Worm (Caenorhabditis elegans): ENCODE results near the gene Y62E10A.6.

Gene Y62E10A.6

DNA sequence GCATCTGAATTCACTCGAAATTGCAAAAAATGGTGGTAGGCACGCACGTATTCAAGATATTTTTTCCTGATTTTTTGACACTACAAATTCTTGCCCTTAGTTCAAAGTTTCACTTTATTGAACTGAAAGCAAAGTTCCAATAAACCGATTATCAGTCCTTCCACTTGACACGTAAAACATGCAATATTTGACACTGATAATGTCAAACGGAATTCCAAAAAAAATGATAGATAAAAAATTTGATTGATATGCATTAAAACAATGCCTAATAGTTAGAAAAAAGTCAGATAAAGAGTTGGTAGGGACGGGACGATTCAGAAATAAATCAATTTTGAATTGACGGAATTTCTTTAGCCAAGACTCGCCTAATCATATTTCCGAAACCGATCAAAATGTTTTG lies 44.7 kb upstream of the Y62E10A.6 start:
- TF ChIP-seq Y55F3AM.14 (GFP tag; optimal IDR thresholded peaks at IDR 0.05) (no peak), R02D3.7 (tag; optimal IDR thresholded peaks at IDR 0.05) (no peak), dmd-4 (tag; optimal IDR thresholded peaks at IDR 0.05) (no peak), sma-9 (GFP tag; optimal IDR thresholded peaks at IDR 0.05) (peak; percentile 74), sma-9 (tag; optimal IDR thresholded peaks at IDR 0.05) (no peak), ceh-16 (tag; optimal IDR thresholded peaks at IDR 0.05) (no peak), ztf-4 (tag; optimal IDR thresholded peaks at IDR 0.05) (no peak), gmeb-1 (tag; optimal IDR thresholded peaks at IDR 0.05) (peak; percentile 17), F13H6.1 (tag; optimal IDR thresholded peaks at IDR 0.05) (no peak), alr-1 (tag; optimal IDR thresholded peaks at IDR 0.05) (no peak), fos-1 (tag; optimal IDR thresholded peaks at IDR 0.05) (peak; percentile 86), crh-2 (tag; optimal IDR thresholded peaks at IDR 0.05) (peak; percentile 80)

DNA sequence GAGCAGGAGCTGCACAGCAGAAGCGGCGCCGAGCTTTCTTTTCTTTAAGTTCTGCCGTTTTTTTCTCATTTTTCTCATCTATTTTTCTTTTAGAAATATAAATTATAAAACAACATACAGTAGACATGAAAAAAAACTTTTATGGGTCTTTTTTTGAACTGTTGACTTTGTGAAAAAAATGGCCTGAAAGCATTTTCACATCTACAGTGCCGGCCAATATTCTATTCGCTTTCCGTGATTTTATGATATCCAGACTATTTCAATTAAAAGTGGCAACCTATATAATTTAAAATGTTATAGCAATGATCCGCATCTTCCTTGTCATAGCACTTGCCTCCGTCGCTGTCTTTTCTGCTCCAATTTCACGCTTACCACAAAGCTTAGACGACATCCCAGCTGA lies 43.7 kb upstream of the Y62E10A.6 start, which contains the start of gene far-6:
TSS of gene far-6 (plus strand) at position 301 of the 400 bp plus-strand sequence.
- TF ChIP-seq C34F6.9 (tag; optimal IDR thresholded peaks at IDR 0.05): no peak
- TF ChIP-seq nhr-21 (tag; optimal IDR thresholded peaks at IDR 0.05): no peak
- no peak for TF ChIP-seq nhr-77 (tag; optimal IDR thresholded peaks at IDR 0.05)
- no peak for TF ChIP-seq elt-3 (tag; optimal IDR thresholded peaks at IDR 0.05)
- no peak for TF ChIP-seq Y55F3AM.14 (GFP tag; optimal IDR thresholded peaks at IDR 0.05)
- TF ChIP-seq sem-4 (tag; optimal IDR thresholded peaks at IDR 0.05): no peak
- no peak for TF ChIP-seq nhr-23 (tag; optimal IDR thresholded peaks at IDR 0.05)
- TF ChIP-seq ztf-1 (GFP tag; conservative IDR thresholded peaks at IDR 0.05): no peak
- TF ChIP-seq ztf-4 (tag; optimal IDR thresholded peaks at IDR 0.05): no peak
- no peak for TF ChIP-seq blmp-1 (tag; optimal IDR thresholded peaks at IDR 0.05; ENCODE audit: insufficient read depth)

DNA sequence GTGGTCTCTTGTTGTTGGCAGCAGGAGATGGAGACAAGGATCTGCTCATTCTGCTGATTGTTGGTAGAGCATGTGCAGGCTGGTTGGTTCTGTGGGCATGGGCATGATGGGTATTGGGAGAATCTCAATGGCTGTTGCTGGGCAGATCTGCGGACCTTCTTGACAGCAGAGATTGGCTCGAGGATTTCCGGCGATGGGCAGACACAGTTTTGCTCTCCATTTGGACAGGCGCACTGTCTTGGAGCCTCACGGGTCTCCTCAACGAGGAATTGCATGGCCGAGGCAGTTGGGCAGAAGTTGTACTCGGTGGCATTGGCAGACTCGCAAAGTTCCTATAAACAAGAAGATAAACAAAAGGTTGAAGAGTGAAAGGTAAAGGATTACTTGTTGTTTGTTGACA lies 41.3 kb upstream of the Y62E10A.6 start:
- TF ChIP-seq ztf-1 (GFP tag; conservative IDR thresholded peaks at IDR 0.05) (no peak), lin-13 (GFP tag; optimal IDR thresholded peaks at IDR 0.05) (no peak), elt-3 (tag; optimal IDR thresholded peaks at IDR 0.05) (no peak), snpc-4 (tag; optimal IDR thresholded peaks at IDR 0.05) (no peak), skn-1 (tag; optimal IDR thresholded peaks at IDR 0.05) (no peak), dmd-4 (tag; optimal IDR thresholded peaks at IDR 0.05) (no peak), ceh-82 (tag; optimal IDR thresholded peaks at IDR 0.05) (no peak), ztf-11 (tag; optimal IDR thresholded peaks at IDR 0.05) (no peak), lin-11 (tag; optimal IDR thresholded peaks at IDR 0.05) (no peak), egl-27 (tag; optimal IDR thresholded peaks at IDR 0.05) (no peak), mbf-1 (tag; optimal IDR thresholded peaks at IDR 0.05) (no peak), unc-55 (GFP tag; optimal IDR thresholded peaks at IDR 0.05) (no peak)

DNA sequence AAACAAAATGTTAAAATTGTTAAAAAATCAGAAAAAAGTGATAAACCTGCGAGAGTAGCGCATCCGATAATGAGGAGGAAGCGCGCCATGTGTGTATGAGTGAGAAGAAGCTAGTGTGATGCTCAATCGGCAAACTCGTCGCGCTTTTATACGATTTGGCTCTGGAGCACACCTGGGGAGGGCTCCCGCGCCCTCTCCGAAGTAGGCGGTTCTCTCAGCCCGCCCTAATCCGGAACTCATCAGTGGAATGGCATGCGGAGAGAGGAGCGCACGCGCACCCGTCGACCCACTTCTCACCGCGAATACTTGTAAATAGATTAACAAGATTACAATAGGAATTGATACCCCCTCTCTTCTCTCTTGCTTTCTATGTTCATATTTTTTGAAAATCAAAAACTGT lies 40.5 kb upstream of the Y62E10A.6 start, which contains the start of gene pqn-74:
TSS of gene pqn-74 (minus strand) at position 122 of the 400 bp plus-strand sequence.
- no peak for TF ChIP-seq sma-9 (GFP tag; optimal IDR thresholded peaks at IDR 0.05)
- TF ChIP-seq sma-9 (tag; optimal IDR thresholded peaks at IDR 0.05): no peak
- TF ChIP-seq sma-3 (GFP tag; optimal IDR thresholded peaks at IDR 0.05): no peak
- no peak for TF ChIP-seq alr-1 (tag; optimal IDR thresholded peaks at IDR 0.05)
- no peak for TF ChIP-seq nhr-237 (tag; optimal IDR thresholded peaks at IDR 0.05)
- no peak for TF ChIP-seq ztf-11 (tag; optimal IDR thresholded peaks at IDR 0.05)
- no peak for TF ChIP-seq gmeb-1 (tag; optimal IDR thresholded peaks at IDR 0.05)
- no peak for TF ChIP-seq crh-2 (tag; optimal IDR thresholded peaks at IDR 0.05)
- no peak for TF ChIP-seq ztf-1 (GFP tag; conservative IDR thresholded peaks at IDR 0.05)
- no peak for TF ChIP-seq elt-3 (tag; optimal IDR thresholded peaks at IDR 0.05)
- no peak for TF ChIP-seq nhr-6 (tag; optimal IDR thresholded peaks at IDR 0.05)
- no peak for TF ChIP-seq C34F6.9 (tag; optimal IDR thresholded peaks at IDR 0.05)
- TF ChIP-seq skn-1 (tag; optimal IDR thresholded peaks at IDR 0.05): no peak
- no peak for TF ChIP-seq ztf-4 (tag; optimal IDR thresholded peaks at IDR 0.05)
- no peak for TF ChIP-seq lin-11 (tag; optimal IDR thresholded peaks at IDR 0.05)
- TF ChIP-seq nhr-129 (tag; optimal IDR thresholded peaks at IDR 0.05): no peak
- TF ChIP-seq dmd-4 (tag; optimal IDR thresholded peaks at IDR 0.05): no peak
- no peak for TF ChIP-seq ZK546.5 (tag; optimal IDR thresholded peaks at IDR 0.05)
- no peak for TF ChIP-seq egl-27 (tag; optimal IDR thresholded peaks at IDR 0.05)

DNA sequence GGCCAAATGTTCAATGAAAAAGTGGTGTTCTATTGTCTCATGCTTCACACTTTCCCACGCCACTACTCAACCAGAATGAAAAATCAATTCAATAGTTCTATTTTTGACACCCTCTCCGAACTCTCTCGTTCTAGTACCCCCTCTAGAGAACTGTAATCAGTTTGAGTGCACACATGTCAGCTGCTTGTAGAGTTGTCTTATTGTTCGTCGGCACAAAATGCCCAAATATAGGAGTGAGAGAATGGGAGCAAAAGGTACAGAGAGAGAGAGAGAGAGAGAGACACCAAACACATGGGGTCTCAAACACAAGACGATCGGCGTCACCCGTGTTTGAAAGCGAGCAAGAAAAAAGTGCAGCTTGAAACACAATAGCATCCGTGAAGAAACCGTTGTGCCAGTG lies 37.5 kb upstream of the Y62E10A.6 start:
- no peak for TF ChIP-seq alr-1 (tag; optimal IDR thresholded peaks at IDR 0.05)
- peak; percentile 53 for TF ChIP-seq nhr-129 (tag; optimal IDR thresholded peaks at IDR 0.05)
- peak; percentile 34 for TF ChIP-seq sma-9 (GFP tag; optimal IDR thresholded peaks at IDR 0.05)
- no peak for TF ChIP-seq sma-9 (tag; optimal IDR thresholded peaks at IDR 0.05)
- no peak for TF ChIP-seq zag-1 (tag; optimal IDR thresholded peaks at IDR 0.05)
- no peak for TF ChIP-seq crh-2 (tag; optimal IDR thresholded peaks at IDR 0.05)
- peak; percentile 23 for TF ChIP-seq F13H6.1 (tag; optimal IDR thresholded peaks at IDR 0.05)
- no peak for TF ChIP-seq elt-1 (tag; optimal IDR thresholded peaks at IDR 0.05)
- TF ChIP-seq lin-39 (tag; optimal IDR thresholded peaks at IDR 0.05): no peak
- no peak for TF ChIP-seq unc-39 (tag; optimal IDR thresholded peaks at IDR 0.05)
- no peak for TF ChIP-seq ama-1 (optimal IDR thresholded peaks at IDR 0.05)
- TF ChIP-seq fos-1 (tag; optimal IDR thresholded peaks at IDR 0.05): peak; percentile 27
- no peak for TF ChIP-seq peb-1 (tag; optimal IDR thresholded peaks at IDR 0.05)
- TF ChIP-seq nhr-77 (tag; optimal IDR thresholded peaks at IDR 0.05): no peak

Data from whole organism, L2 larva.